Worm (Caenorhabditis elegans): ENCODE measurements around the gene glit-1.

DNA sequence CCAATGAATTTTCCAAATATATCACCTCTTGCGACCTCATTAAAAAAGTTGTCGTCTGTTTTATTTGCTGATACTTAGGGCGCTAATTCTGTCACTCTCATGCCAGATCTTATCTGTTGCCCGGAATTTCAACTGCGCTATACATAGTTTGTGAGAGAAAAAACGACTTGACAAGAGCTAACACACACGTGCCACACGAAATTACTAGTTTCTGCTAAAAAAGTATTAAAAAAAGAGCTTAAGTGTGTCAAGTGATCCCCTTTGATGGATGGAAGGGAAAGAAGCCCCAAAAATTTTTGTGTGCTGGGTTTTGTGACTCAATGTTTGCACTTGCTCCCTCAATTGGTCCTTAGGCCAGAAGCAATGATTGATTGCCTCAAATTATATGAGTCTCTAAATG is 28.6 kb downstream of the glit-1 start:
- TF ChIP-seq ceh-82 (tag; optimal IDR thresholded peaks at IDR 0.05) (no peak), fkh-8 (tag; optimal IDR thresholded peaks at IDR 0.05) (no peak)

Data from whole organism, L1 larva.